Worm (Caenorhabditis elegans) whole organism, L4 larva: ENCODE measurements around the gene prx-10.

Experiments
- D1046.2 ChIP-seq: fragments of 200-800 bp; sonication (Bioruptor generic); IDR thresholded peaks from 2 replicates; pipeline ENCODE4 v1.3.6; 2022; ENCODE audit warnings: missing genetic modification characterization, missing compliant biosample characterization
- F37D6.2 ChIP-seq: sonication (generic microtip); optimal IDR thresholded peaks from 2 replicates; lab custom pipeline; 2016; ENCODE audit warnings: mild to moderate bottlenecking, missing genetic modification characterization, missing compliant biosample characterization
- F49E8.2 ChIP-seq: sonication (generic microtip); optimal IDR thresholded peaks from 2 replicates; lab custom pipeline; 2016; ENCODE audit warnings: missing compliant biosample characterization, mild to moderate bottlenecking, missing genetic modification characterization, borderline replicate concordance
- T20F7.1 ChIP-seq: fragments of 200-800 bp; sonication (Bioruptor generic); optimal IDR thresholded peaks from 2 replicates; lab custom pipeline; 2018; ENCODE audit warnings: mild to moderate bottlenecking, missing genetic modification characterization, missing compliant biosample characterization
- T26A8.4 ChIP-seq: fragments of 200-800 bp; sonication (Bioruptor generic); IDR thresholded peaks from 2 replicates; pipeline ENCODE4 v1.3.6; 2022; ENCODE audit warnings: missing genetic modification characterization, missing compliant biosample characterization
- Y5F2A.4 ChIP-seq: fragments of 200-800 bp; sonication (Bioruptor generic); optimal IDR thresholded peaks from 2 replicates; lab custom pipeline; 2018; ENCODE audit warnings: mild to moderate bottlenecking, missing genetic modification characterization, missing compliant biosample characterization
- ZK337.2 ChIP-seq: fragments of 200-800 bp; sonication (Bioruptor generic); IDR thresholded peaks from 2 replicates; pipeline ENCODE4 v1.3.6; 2022; ENCODE audit warnings: missing genetic modification reagents, missing genetic modification characterization, missing compliant biosample characterization
- aly-2 ChIP-seq: sonication (generic microtip); optimal IDR thresholded peaks from 2 replicates; lab custom pipeline; 2018; ENCODE audit warnings: missing biosample characterization, missing genetic modification characterization
- attf-4 ChIP-seq: sonication (generic microtip); optimal IDR thresholded peaks from 3 replicates; lab custom pipeline; 2017; ENCODE audit warnings: missing biosample characterization, missing genetic modification characterization
- ceh-20 ChIP-seq: fragments of 200-800 bp; sonication (Bioruptor generic); IDR thresholded peaks from 2 replicates; pipeline ENCODE4 v1.3.6; 2022; ENCODE audit warnings: missing genetic modification reagents, missing genetic modification characterization, missing compliant biosample characterization
- ceh-62 ChIP-seq: sonication (generic microtip); optimal IDR thresholded peaks from 2 replicates; lab custom pipeline; 2017; ENCODE audit warnings: missing biosample characterization, missing genetic modification characterization
- ces-1 ChIP-seq: fragments of 150-350 bp; sonication (generic microtip); optimal IDR thresholded peaks from 4 replicates; lab custom pipeline; 2014; ENCODE audit warnings: missing biosample characterization, missing genetic modification reagents, missing genetic modification characterization
- ctbp-1 ChIP-seq: fragments of 200-800 bp; sonication (Bioruptor generic); IDR thresholded peaks from 2 replicates; pipeline ENCODE4 v1.3.6; 2022; ENCODE audit warnings: missing genetic modification reagents, missing genetic modification characterization, missing compliant biosample characterization
- daf-16 ChIP-seq, 3 experiments: sonication (generic microtip); optimal IDR thresholded peaks; 2 replicates each; lab custom pipeline; 2016 to 2017; ENCODE audit warnings: missing genetic modification characterization in 3 of 3, missing genetic modification reagents in 3 of 3, mild to moderate bottlenecking in 2 of 3, missing compliant biosample characterization in 2 of 3, missing biosample characterization in 1 of 3, moderate library complexity in 1 of 3
- daf-19 ChIP-seq: fragments of 200-800 bp; sonication (Bioruptor generic); conservative IDR thresholded peaks from 2 replicates; pipeline ENCODE4 v1.3.6; 2022; ENCODE audit warnings: missing genetic modification characterization, missing compliant biosample characterization
- dmd-8 ChIP-seq: fragments of 200-800 bp; sonication (Bioruptor generic); IDR thresholded peaks from 2 replicates; pipeline ENCODE4 v1.3.6; 2022; ENCODE audit warnings: missing genetic modification characterization, missing compliant biosample characterization
- dmd-9 ChIP-seq: fragments of 200-800 bp; sonication (Bioruptor generic); IDR thresholded peaks from 2 replicates; pipeline ENCODE4 v1.3.6; 2022; ENCODE audit warnings: missing genetic modification reagents, missing genetic modification characterization, missing compliant biosample characterization
- dpl-1 ChIP-seq: fragments of 150-350 bp; optimal IDR thresholded peaks from 2 replicates; lab custom pipeline; 2014; ENCODE audit warnings: missing biosample characterization, missing genetic modification reagents, missing genetic modification characterization
- dve-1 ChIP-seq: sonication (generic microtip); optimal IDR thresholded peaks from 2 replicates; lab custom pipeline; 2017; ENCODE audit warnings: antibody characterized with exemption, mild to moderate bottlenecking, missing genetic modification characterization, missing compliant biosample characterization; ENCODE audit not compliant: insufficient read depth
- fos-1 ChIP-seq: fragments of 150-350 bp; optimal IDR thresholded peaks from 2 replicates; lab custom pipeline; 2014; ENCODE audit warnings: missing biosample characterization, missing genetic modification characterization
- hif-1 ChIP-seq, 2 experiments: sonication (generic microtip); optimal IDR thresholded peaks; 2 replicates each; lab custom pipeline; 2016 to 2017; ENCODE audit warnings: missing compliant biosample characterization in 2 of 2, missing genetic modification characterization in 2 of 2, missing genetic modification reagents in 2 of 2, missing genotype in 2 of 2, mild to moderate bottlenecking in 1 of 2
- hmg-1.1 ChIP-seq: fragments of 200-800 bp; sonication (Bioruptor generic); IDR thresholded peaks from 2 replicates; pipeline ENCODE4 v1.3.6; 2022; ENCODE audit warnings: missing genetic modification reagents, missing genetic modification characterization, missing compliant biosample characterization
- lin-29 ChIP-seq: fragments of 200-800 bp; sonication (Bioruptor generic); IDR thresholded peaks from 2 replicates; pipeline ENCODE4 v1.3.6; 2022; ENCODE audit warnings: missing genetic modification reagents, missing genetic modification characterization, missing compliant biosample characterization
- madf-5 ChIP-seq, 2 experiments: fragments of 200-800 bp; sonication (Bioruptor generic); IDR thresholded peaks; 2 replicates each; pipeline ENCODE4 v1.3.6; 2022; ENCODE audit warnings: missing compliant biosample characterization in 2 of 2, missing genetic modification characterization in 2 of 2
- madf-9 ChIP-seq: fragments of 200-800 bp; sonication (Bioruptor generic); conservative IDR thresholded peaks from 2 replicates; pipeline ENCODE4 v1.3.6; 2022; ENCODE audit warnings: missing genetic modification reagents, missing genetic modification characterization, missing compliant biosample characterization
- mdl-1 ChIP-seq, 2 experiments: fragments of 150-350 bp in 1 of 2; sonication (generic microtip) in 1 of 2; optimal IDR thresholded peaks; 2 replicates each; lab custom pipeline; 2014 to 2017; ENCODE audit warnings: missing biosample characterization in 2 of 2, missing genetic modification characterization in 2 of 2
- mep-1 ChIP-seq: fragments of 150-350 bp; sonication (generic microtip); optimal IDR thresholded peaks from 3 replicates; lab custom pipeline; 2014; ENCODE audit warnings: missing biosample characterization, missing genetic modification characterization
- mes-2 ChIP-seq: sonication (generic microtip); optimal IDR thresholded peaks from 2 replicates; lab custom pipeline; 2016; ENCODE audit warnings: missing genotype, mild to moderate bottlenecking, missing genetic modification characterization, missing compliant biosample characterization; ENCODE audit not compliant: poor library complexity, severe bottlenecking
- mxl-2 ChIP-seq: fragments of 200-800 bp; sonication (Bioruptor generic); conservative IDR thresholded peaks from 2 replicates; pipeline ENCODE4 v1.3.6; 2022; ENCODE audit warnings: missing genetic modification reagents, missing genetic modification characterization, missing compliant biosample characterization
- nhr-102 ChIP-seq: sonication (generic microtip); optimal IDR thresholded peaks from 2 replicates; lab custom pipeline; 2016; ENCODE audit warnings: mild to moderate bottlenecking, missing genetic modification characterization, moderate library complexity, missing compliant biosample characterization
- nhr-6 ChIP-seq: fragments of 150-350 bp; optimal IDR thresholded peaks from 2 replicates; lab custom pipeline; 2014; ENCODE audit warnings: missing biosample characterization, missing genetic modification characterization
- php-3 ChIP-seq: fragments of 200-800 bp; sonication (Bioruptor generic); IDR thresholded peaks from 2 replicates; pipeline ENCODE4 v1.3.6; 2022; ENCODE audit warnings: missing genetic modification reagents, missing genetic modification characterization, missing compliant biosample characterization
- saeg-2 ChIP-seq: fragments of 200-800 bp; sonication (Bioruptor generic); IDR thresholded peaks from 2 replicates; pipeline ENCODE4 v1.3.6; 2022; ENCODE audit warnings: missing genetic modification reagents, missing genetic modification characterization, missing compliant biosample characterization
- sdz-12 ChIP-seq: fragments of 200-800 bp; sonication (Bioruptor generic); optimal IDR thresholded peaks from 2 replicates; lab custom pipeline; 2018; ENCODE audit warnings: mild to moderate bottlenecking, missing genetic modification characterization, missing compliant biosample characterization
- skn-1 ChIP-seq: fragments of 150-350 bp; optimal IDR thresholded peaks from 2 replicates; lab custom pipeline; 2014; ENCODE audit warnings: missing biosample characterization, missing genetic modification characterization
- snpc-4 ChIP-seq: fragments of 150-350 bp; optimal IDR thresholded peaks from 2 replicates; lab custom pipeline; 2014; ENCODE audit warnings: missing biosample characterization, missing genetic modification characterization
- tag-97 ChIP-seq: fragments of 200-800 bp; sonication (Bioruptor generic); IDR thresholded peaks from 2 replicates; pipeline ENCODE4 v1.3.6; 2022; ENCODE audit warnings: missing genetic modification characterization, missing compliant biosample characterization
- unc-62 ChIP-seq, 3 experiments: fragments of 150-350 bp in 1 of 3; sonication (generic microtip); optimal IDR thresholded peaks in 2 of 3; peaks in 1 of 3; 1 replicate in 1 of 3; 2 replicates in 2 of 3; lab custom pipeline; 2014 to 2017; ENCODE audit warnings: missing biosample characterization in 3 of 3, missing genetic modification characterization in 3 of 3, missing genetic modification reagents in 3 of 3, missing genotype in 1 of 3
- vab-7 ChIP-seq: fragments of 200-800 bp; sonication (Bioruptor generic); IDR thresholded peaks from 2 replicates; pipeline ENCODE4 v1.3.6; 2022; ENCODE audit warnings: missing genetic modification reagents, missing genetic modification characterization, missing compliant biosample characterization
- zfp-3 ChIP-seq: fragments of 200-800 bp; sonication (Bioruptor generic); conservative IDR thresholded peaks from 2 replicates; pipeline ENCODE4 v1.3.6; 2022; ENCODE audit warnings: missing genetic modification reagents, missing genetic modification characterization, missing compliant biosample characterization
- zip-2 ChIP-seq: fragments of 150-350 bp; optimal IDR thresholded peaks from 2 replicates; lab custom pipeline; 2014; ENCODE audit warnings: missing biosample characterization, missing genetic modification characterization
- ztf-11 ChIP-seq: fragments of 150-350 bp; optimal IDR thresholded peaks from 2 replicates; lab custom pipeline; 2014; ENCODE audit warnings: missing biosample characterization, missing genetic modification characterization
- ztf-7 ChIP-seq: fragments of 150-350 bp; optimal IDR thresholded peaks from 2 replicates; lab custom pipeline; 2014; ENCODE audit warnings: missing biosample characterization, missing genetic modification characterization

The prx-10 gene

ce11 chrIII:5273396-5273857 lies 37.2 kb downstream of the prx-10 start, which contains the start of gene ztf-8 (continued):
- TF ChIP-seq unc-62 (GFP tag; optimal IDR thresholded peaks at IDR 0.05 in 1 of 2; lab: Kevin White, UChicago): no peak
- no peak for TF ChIP-seq unc-62 (tag; optimal IDR thresholded peaks at IDR 0.05; lab: Kevin White, UChicago)
- no peak for TF ChIP-seq ceh-62 (tag; lab: Kevin White, UChicago)
- no peak for TF ChIP-seq Y5F2A.4 (GFP tag; lab: Kevin White, UChicago)
- TF ChIP-seq ztf-11 (tag; lab: Kevin White, UChicago): no peak
- TF ChIP-seq ctbp-1 (GFP tag; lab: Robert Waterston, UW): no peak
- TF ChIP-seq php-3 (GFP tag; lab: Robert Waterston, UW): no peak
- no peak for TF ChIP-seq mxl-2 (GFP tag; lab: Robert Waterston, UW)
- TF ChIP-seq lin-29: no peak

ce11 chrIII:5274250-5274649 lies 38.0 kb downstream of the prx-10 start:
- TF ChIP-seq zfp-3 (GFP tag; lab: Robert Waterston, UW) (0 out of 2 replicates have a peak, but pooled peaks have one; percentile 27), T26A8.4 (GFP tag; lab: Robert Waterston, UW) (0 out of 2 replicates have a peak, but pooled peaks have one; percentile 27), F49E8.2 (no peak), mxl-2 (GFP tag; lab: Robert Waterston, UW) (no peak), F37D6.2 (tag; lab: Kevin White, UChicago) (no peak), ZK337.2 (GFP tag; lab: Robert Waterston, UW) (no peak), tag-97 (GFP tag; lab: Robert Waterston, UW) (no peak)

- TF ChIP-seq dmd-9 (no peak), dmd-8 (no peak), daf-16 (GFP tag; optimal IDR thresholded peaks at IDR 0.05; lab: Kevin White, UChicago) (no peak), daf-16 (tag; optimal IDR thresholded peaks at IDR 0.05; lab: Kevin White, UChicago) (peak; percentile 24), hif-1 (tag; optimal IDR thresholded peaks at IDR 0.05; lab: Kevin White, UChicago) (no peak), ztf-7 (tag; lab: Kevin White, UChicago) (peak; percentile 17), mes-2 (tag; lab: Kevin White, UChicago) (peak; percentile 71), zfp-3 (GFP tag; lab: Robert Waterston, UW) (no peak), zip-2 (tag; lab: Kevin White, UChicago) (no peak), nhr-102 (tag; lab: Kevin White, UChicago) (no peak), T20F7.1 (GFP tag; lab: Kevin White, UChicago) (no peak), ZK337.2 (GFP tag; lab: Robert Waterston, UW) (no peak), ces-1 (GFP tag; lab: Kevin White, UChicago) (no peak), dve-1 (tag; lab: Kevin White, UChicago) (peak; percentile 25), dpl-1 (GFP tag; lab: Kevin White, UChicago) (peak; percentile 60), F49E8.2 (no peak), T26A8.4 (GFP tag; lab: Robert Waterston, UW) (no peak), fos-1 (tag; lab: Kevin White, UChicago) (no peak), nhr-6 (tag; lab: Kevin White, UChicago) (no peak), D1046.2 (no peak), skn-1 (no peak), hmg-1.1 (no peak), snpc-4 (tag; lab: Kevin White, UChicago) (no peak), vab-7 (GFP tag; lab: Robert Waterston, UW) (no peak), daf-19 (GFP tag; lab: Robert Waterston, UW) (no peak), madf-9 (no peak), madf-5 (GFP tag; IDR thresholded peaks at IDR 0.05; lab: Robert Waterston, UW) (no peak), mep-1 (tag; lab: Kevin White, UChicago) (peak; percentile 44), saeg-2 (GFP tag; lab: Robert Waterston, UW) (no peak), mdl-1 (tag; optimal IDR thresholded peaks at IDR 0.05; lab: Kevin White, UChicago) (no peak), aly-2 (no peak), ceh-20 (GFP tag; lab: Robert Waterston, UW) (no peak), attf-4 (tag; lab: Kevin White, UChicago) (no peak), sdz-12 (GFP tag; lab: Kevin White, UChicago) (no peak), Y5F2A.4 (GFP tag; lab: Kevin White, UChicago) (no peak), lin-29 (no peak), unc-62 (GFP tag; optimal IDR thresholded peaks at IDR 0.05 in 1 of 2; lab: Kevin White, UChicago) (peak in 1 of 2 experiments; percentile 50), unc-62 (tag; optimal IDR thresholded peaks at IDR 0.05; lab: Kevin White, UChicago) (no peak)
Measured at ce11 chrIII:5274715-5275355, 38.6 kb downstream of the prx-10 start, which contains the start of the genes daf-41 and toc-1. daf-41 (minus strand) TSS chrIII:5274765. toc-1 (plus strand) TSS chrIII:5275251.
